Worm (Caenorhabditis elegans) whole organism, young adult: ENCODE data around the gene srw-73.

Experiments
- B0035.1 ChIP-seq: sonication (generic microtip); optimal IDR thresholded peaks from 2 replicates; lab custom pipeline; 2016; ENCODE audit warnings: missing genetic modification characterization, mild to moderate bottlenecking, missing compliant biosample characterization, missing genotype, missing genetic modification reagents
- B0336.3 ChIP-seq: fragments of 200-800 bp; sonication (Bioruptor generic); IDR thresholded peaks from 2 replicates; pipeline ENCODE4 v1.3.6; 2022; ENCODE audit warnings: missing genetic modification characterization, missing compliant biosample characterization
- C06A6.2 ChIP-seq: fragments of 200-800 bp; sonication (Bioruptor generic); conservative IDR thresholded peaks from 2 replicates; pipeline ENCODE4 v1.3.6; 2022; ENCODE audit warnings: missing genetic modification characterization, missing compliant biosample characterization
- C17E4.6 ChIP-seq: fragments of 200-800 bp; sonication (Bioruptor generic); IDR thresholded peaks from 2 replicates; pipeline ENCODE4 v1.3.6; 2022; ENCODE audit warnings: missing genetic modification reagents, missing genetic modification characterization, missing compliant biosample characterization
- D2030.7 ChIP-seq: fragments of 200-800 bp; sonication (Bioruptor generic); IDR thresholded peaks from 2 replicates; pipeline ENCODE4 v1.3.6; 2022; ENCODE audit warnings: missing genetic modification reagents, missing genetic modification characterization, missing compliant biosample characterization
- F39B2.1 ChIP-seq: fragments of 200-800 bp; sonication (Bioruptor generic); IDR thresholded peaks from 2 replicates; pipeline ENCODE4 v1.3.6; 2022; ENCODE audit warnings: missing genetic modification reagents, missing genetic modification characterization, missing compliant biosample characterization
- F49E8.2 ChIP-seq: sonication (generic microtip); optimal IDR thresholded peaks from 3 replicates; lab custom pipeline; 2017; ENCODE audit warnings: missing genetic modification characterization, mild to moderate bottlenecking, missing compliant biosample characterization, antibody characterized with exemption, moderate library complexity; ENCODE audit not compliant: insufficient read depth
- F55B11.4 ChIP-seq: sonication (generic microtip); optimal IDR thresholded peaks from 2 replicates; lab custom pipeline; 2016; ENCODE audit warnings: missing compliant biosample characterization, missing genetic modification characterization, borderline replicate concordance; ENCODE audit not compliant: insufficient read depth
- T26A5.8 ChIP-seq: sonication (generic microtip); optimal IDR thresholded peaks from 2 replicates; lab custom pipeline; 2016; ENCODE audit warnings: missing genetic modification characterization, missing compliant biosample characterization
- Y53F4B.3 ChIP-seq: fragments of 200-800 bp; sonication (Bioruptor generic); IDR thresholded peaks from 2 replicates; pipeline ENCODE4 v1.3.6; 2022; ENCODE audit warnings: missing genetic modification reagents, missing genetic modification characterization, missing compliant biosample characterization
- Y67H2A.10 ChIP-seq: fragments of 200-800 bp; sonication (Bioruptor generic); conservative IDR thresholded peaks from 2 replicates; pipeline ENCODE4 v1.3.6; 2022; ENCODE audit warnings: missing genetic modification reagents, missing genetic modification characterization, missing compliant biosample characterization
- Y79H2A.3 ChIP-seq: fragments of 200-800 bp; sonication (Bioruptor generic); conservative IDR thresholded peaks from 2 replicates; pipeline ENCODE4 v1.3.6; 2022; ENCODE audit warnings: missing genetic modification reagents, missing genetic modification characterization, missing compliant biosample characterization
- ZK185.1 ChIP-seq: sonication (generic microtip); optimal IDR thresholded peaks from 2 replicates; lab custom pipeline; 2016; ENCODE audit warnings: mild to moderate bottlenecking, missing genetic modification characterization, missing compliant biosample characterization; ENCODE audit not compliant: poor library complexity, severe bottlenecking
- ama-1 ChIP-seq, 3 experiments: fragments of 150-350 bp in 1 of 3; sonication (generic microtip) in 2 of 3; optimal IDR thresholded peaks; 2 replicates each; lab custom pipeline; 2014 to 2018; ENCODE audit warnings: missing biosample characterization in 2 of 3, missing genetic modification characterization in 2 of 3, missing genetic modification reagents in 2 of 3
- atf-7 ChIP-seq: sonication (generic microtip); optimal IDR thresholded peaks from 2 replicates; lab custom pipeline; 2017; ENCODE audit warnings: mild to moderate bottlenecking, missing genetic modification characterization, missing compliant biosample characterization
- attf-5 ChIP-seq: fragments of 200-800 bp; sonication (Bioruptor generic); optimal IDR thresholded peaks from 2 replicates; lab custom pipeline; 2018; ENCODE audit warnings: mild to moderate bottlenecking, missing genetic modification characterization, missing compliant biosample characterization
- bed-1 ChIP-seq: fragments of 200-800 bp; sonication (Bioruptor generic); IDR thresholded peaks from 2 replicates; pipeline ENCODE4 v1.3.6; 2022; ENCODE audit warnings: missing genetic modification reagents, missing genetic modification characterization, missing compliant biosample characterization
- ceh-27 ChIP-seq: fragments of 200-800 bp; sonication (Bioruptor generic); optimal IDR thresholded peaks from 2 replicates; lab custom pipeline; 2018; ENCODE audit warnings: mild to moderate bottlenecking, missing genetic modification characterization, moderate library complexity, missing compliant biosample characterization
- chd-7 ChIP-seq: sonication (generic microtip); optimal IDR thresholded peaks from 2 replicates; lab custom pipeline; 2016; ENCODE audit warnings: mild to moderate bottlenecking, missing genetic modification characterization, moderate library complexity, missing compliant biosample characterization
- dpff-1 ChIP-seq: sonication (generic microtip); optimal IDR thresholded peaks from 2 replicates; lab custom pipeline; 2017; ENCODE audit warnings: mild to moderate bottlenecking, missing genetic modification characterization, missing compliant biosample characterization
- efl-1 ChIP-seq: fragments of 150-350 bp; optimal IDR thresholded peaks from 2 replicates; lab custom pipeline; 2014; ENCODE audit warnings: missing biosample characterization, missing genetic modification reagents, missing genetic modification characterization
- egl-18 ChIP-seq: fragments of 200-800 bp; sonication (Bioruptor generic); IDR thresholded peaks from 2 replicates; pipeline ENCODE4 v1.3.6; 2022; ENCODE audit warnings: missing genetic modification reagents, missing genetic modification characterization, missing compliant biosample characterization
- egrh-3 ChIP-seq: fragments of 200-800 bp; sonication (Bioruptor generic); IDR thresholded peaks from 2 replicates; pipeline ENCODE4 v1.3.6; 2022; ENCODE audit warnings: missing genetic modification reagents, missing genetic modification characterization, missing compliant biosample characterization
- ets-4 ChIP-seq: fragments of 200-800 bp; sonication (Bioruptor generic); optimal IDR thresholded peaks from 2 replicates; lab custom pipeline; 2018; ENCODE audit warnings: mild to moderate bottlenecking, missing genetic modification characterization, missing compliant biosample characterization
- fkh-3 ChIP-seq: sonication (generic microtip); optimal IDR thresholded peaks from 2 replicates; lab custom pipeline; 2016; ENCODE audit warnings: mild to moderate bottlenecking, missing genetic modification characterization, missing compliant biosample characterization
- lin-26 ChIP-seq: fragments of 200-800 bp; sonication (Bioruptor generic); IDR thresholded peaks from 2 replicates; pipeline ENCODE4 v1.3.6; 2022; ENCODE audit warnings: missing genetic modification reagents, missing genetic modification characterization, missing compliant biosample characterization
- madf-10 ChIP-seq: sonication (generic microtip); optimal IDR thresholded peaks from 2 replicates; lab custom pipeline; 2016; ENCODE audit warnings: mild to moderate bottlenecking, missing genetic modification characterization, missing compliant biosample characterization
- madf-3 ChIP-seq: fragments of 200-800 bp; sonication (Bioruptor generic); IDR thresholded peaks from 2 replicates; pipeline ENCODE4 v1.3.6; 2022; ENCODE audit warnings: missing genetic modification reagents, missing genetic modification characterization, missing compliant biosample characterization
- mel-28 ChIP-seq: sonication (generic microtip); optimal IDR thresholded peaks from 2 replicates; lab custom pipeline; 2016; ENCODE audit warnings: borderline replicate concordance, mild to moderate bottlenecking, missing genetic modification characterization, missing compliant biosample characterization
- nhr-179 ChIP-seq: sonication (generic microtip); optimal IDR thresholded peaks from 2 replicates; lab custom pipeline; 2016; ENCODE audit warnings: mild to moderate bottlenecking, missing genetic modification characterization, missing compliant biosample characterization
- nhr-27 ChIP-seq: fragments of 200-800 bp; sonication (Bioruptor generic); optimal IDR thresholded peaks from 2 replicates; lab custom pipeline; 2018; ENCODE audit warnings: mild to moderate bottlenecking, missing genetic modification characterization, moderate library complexity, missing compliant biosample characterization
- nhr-90 ChIP-seq: sonication (generic microtip); optimal IDR thresholded peaks from 2 replicates; lab custom pipeline; 2016; ENCODE audit warnings: missing genotype, mild to moderate bottlenecking, missing genetic modification characterization, missing compliant biosample characterization
- pbrm-1 ChIP-seq: fragments of 200-800 bp; sonication (Bioruptor generic); IDR thresholded peaks from 2 replicates; pipeline ENCODE4 v1.3.6; 2022; ENCODE audit warnings: missing genetic modification reagents, missing genetic modification characterization, missing compliant biosample characterization
- rcor-1 ChIP-seq: fragments of 200-800 bp; sonication (Bioruptor generic); IDR thresholded peaks from 2 replicates; pipeline ENCODE4 v1.3.6; 2022; ENCODE audit warnings: missing genetic modification reagents, missing genetic modification characterization, missing compliant biosample characterization
- snpc-1.1 ChIP-seq: sonication (generic microtip); optimal IDR thresholded peaks from 2 replicates; lab custom pipeline; 2017; ENCODE audit warnings: missing genetic modification characterization, mild to moderate bottlenecking, missing compliant biosample characterization, antibody characterized with exemption, moderate library complexity, missing genotype, missing genetic modification reagents; ENCODE audit not compliant: insufficient read depth
- snpc-1.3 ChIP-seq: sonication (generic microtip); optimal IDR thresholded peaks from 2 replicates; lab custom pipeline; 2017; ENCODE audit warnings: missing genetic modification characterization, mild to moderate bottlenecking, missing compliant biosample characterization, antibody characterized with exemption, moderate library complexity, missing genotype, missing genetic modification reagents; ENCODE audit not compliant: insufficient read depth
- snpc-3.4 ChIP-seq: sonication (generic microtip); optimal IDR thresholded peaks from 2 replicates; lab custom pipeline; 2017; ENCODE audit warnings: missing genetic modification characterization, mild to moderate bottlenecking, missing compliant biosample characterization, antibody characterized with exemption, moderate library complexity, missing genotype, missing genetic modification reagents
- unc-62 ChIP-seq: fragments of 150-350 bp; optimal IDR thresholded peaks from 2 replicates; lab custom pipeline; 2014; ENCODE audit warnings: missing biosample characterization, missing genetic modification reagents, missing genetic modification characterization
- zfh-2 ChIP-seq: fragments of 200-800 bp; sonication (Bioruptor generic); conservative IDR thresholded peaks from 2 replicates; pipeline ENCODE4 v1.3.6; 2022; ENCODE audit warnings: missing genetic modification reagents, missing genetic modification characterization, missing compliant biosample characterization
- ztf-18 ChIP-seq: sonication (generic microtip); optimal IDR thresholded peaks from 2 replicates; lab custom pipeline; 2016; ENCODE audit warnings: missing genotype, mild to moderate bottlenecking, missing genetic modification characterization, missing compliant biosample characterization
- ztf-22 ChIP-seq: fragments of 200-800 bp; sonication (Bioruptor generic); optimal IDR thresholded peaks from 2 replicates; lab custom pipeline; 2018; ENCODE audit warnings: mild to moderate bottlenecking, missing genetic modification characterization, moderate library complexity, missing compliant biosample characterization
- ztf-25 ChIP-seq: fragments of 200-800 bp; sonication (Bioruptor generic); IDR thresholded peaks from 2 replicates; pipeline ENCODE4 v1.3.6; 2022; ENCODE audit warnings: missing genetic modification reagents, missing genetic modification characterization, missing compliant biosample characterization
- ztf-26 ChIP-seq: sonication (generic microtip); optimal IDR thresholded peaks from 2 replicates; lab custom pipeline; 2017; ENCODE audit warnings: missing genetic modification characterization, missing compliant biosample characterization
- ztf-28 ChIP-seq: fragments of 200-800 bp; sonication (Bioruptor generic); IDR thresholded peaks from 2 replicates; pipeline ENCODE4 v1.3.6; 2022; ENCODE audit warnings: missing genetic modification reagents, missing genetic modification characterization, missing compliant biosample characterization
- ztf-6 ChIP-seq: fragments of 200-800 bp; sonication (Bioruptor generic); IDR thresholded peaks from 2 replicates; pipeline ENCODE4 v1.3.6; 2022; ENCODE audit warnings: missing genetic modification reagents, missing genetic modification characterization, missing compliant biosample characterization

srw-73 gene

DNA sequence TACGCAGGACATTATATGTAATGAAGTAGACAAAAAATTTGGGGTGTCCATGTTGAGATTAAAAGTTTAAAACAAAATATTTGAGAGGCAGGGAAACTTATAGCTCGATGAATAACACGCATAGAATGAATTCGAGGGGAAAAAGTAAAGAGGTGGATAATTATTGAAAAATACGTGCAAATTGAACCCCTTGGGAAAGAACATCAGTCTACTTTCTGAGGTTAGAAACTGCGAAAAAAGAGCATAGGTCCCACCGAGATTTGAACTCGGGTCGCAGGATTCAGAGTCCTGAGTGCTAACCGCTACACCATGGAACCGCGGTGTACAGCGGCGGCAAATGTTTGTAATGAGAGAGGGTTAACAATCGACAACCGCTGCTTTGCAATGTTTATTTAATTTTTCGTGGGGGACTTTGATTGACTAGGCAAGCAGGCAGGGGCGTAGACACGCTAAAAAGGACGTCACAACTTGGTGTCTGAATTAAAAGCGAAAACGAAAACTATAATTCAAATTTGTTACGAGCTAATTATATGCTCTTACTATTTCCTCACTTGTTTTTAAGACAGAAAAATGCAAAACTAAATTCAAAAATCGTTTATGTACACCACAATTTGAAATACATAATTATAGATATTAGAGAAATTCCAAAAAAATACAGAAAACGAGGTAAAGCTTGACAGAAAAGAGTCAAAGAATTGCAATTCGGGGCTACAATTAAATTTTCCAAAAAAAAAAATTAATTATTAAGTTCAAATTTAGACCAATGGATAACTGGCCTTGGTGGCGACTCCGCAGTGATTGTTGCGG lies 3.9 kb upstream of the srw-73 start, which contains the start of gene srh-269 (continued):
- TF ChIP-seq ztf-6 (GFP tag; lab: Robert Waterston, UW), result 0 out of 2 replicates have a peak, but pooled peaks have one; percentile 6
- no peak for TF ChIP-seq Y53F4B.3 (GFP tag; lab: Robert Waterston, UW)
- peak; percentile 95 for TF ChIP-seq fkh-3
- no peak for TF ChIP-seq F39B2.1
- peak; percentile 72 for TF ChIP-seq snpc-3.4
- TF ChIP-seq zfh-2, result peak; percentile 46; the same call in 1 of the 2 replicates
- TF ChIP-seq C17E4.6 (GFP tag; lab: Robert Waterston, UW), result peak; percentile 64; the same call in 1 of the 2 replicates
- TF ChIP-seq ztf-18, result peak; percentile 63
- peak; percentile 90 for TF ChIP-seq ztf-25 (GFP tag; lab: Robert Waterston, UW)
- peak; percentile 69 for TF ChIP-seq rcor-1 (GFP tag; lab: Robert Waterston, UW)
- peak; percentile 74 for TF ChIP-seq ZK185.1 (tag; lab: Kevin White, UChicago)
- TF ChIP-seq D2030.7 (GFP tag; lab: Robert Waterston, UW), result peak; percentile 68
- no peak for TF ChIP-seq bed-1 (GFP tag; lab: Robert Waterston, UW)
- peak; percentile 90 for TF ChIP-seq atf-7
- TF ChIP-seq ztf-26 (tag; lab: Kevin White, UChicago), result peak; percentile 81
- peak; percentile 76 for TF ChIP-seq madf-10
- no peak for TF ChIP-seq nhr-179
- peak; percentile 85 for TF ChIP-seq madf-3 (GFP tag; lab: Robert Waterston, UW)
- peak; percentile 72 for TF ChIP-seq snpc-1.3 (tag; lab: Kevin White, UChicago)
- peak; percentile 64 for TF ChIP-seq nhr-90
- peak; percentile 56 for TF ChIP-seq ceh-27
- TF ChIP-seq ama-1 (optimal IDR thresholded peaks at IDR 0.05; lab: Kevin White, UChicago), result peak; percentile 79
- peak in 1 of 2 experiments; percentile 54 for TF ChIP-seq ama-1 (GFP tag; optimal IDR thresholded peaks at IDR 0.05; lab: Kevin White, UChicago)
- TF ChIP-seq F55B11.4 (tag; lab: Kevin White, UChicago), result no peak
- TF ChIP-seq nhr-27 (tag; lab: Kevin White, UChicago), result no peak
- TF ChIP-seq B0035.1 (tag; lab: Kevin White, UChicago), result peak; percentile 76
- peak; percentile 32 for TF ChIP-seq egrh-3
- TF ChIP-seq B0336.3 (GFP tag; lab: Robert Waterston, UW), result peak; percentile 92
- TF ChIP-seq snpc-1.1, result peak; percentile 67
- TF ChIP-seq egl-18 (GFP tag; lab: Robert Waterston, UW), result no peak
- TF ChIP-seq T26A5.8 (tag; lab: Kevin White, UChicago), result peak; percentile 75
- peak; percentile 13 for TF ChIP-seq mel-28 (tag; lab: Kevin White, UChicago)
- TF ChIP-seq Y67H2A.10 (GFP tag; lab: Robert Waterston, UW), result peak; percentile 60; the same call in 1 of the 2 replicates
- peak; percentile 6 for TF ChIP-seq dpff-1 (tag; lab: Kevin White, UChicago)
- peak; percentile 76; the same call in 1 of the 2 replicates for TF ChIP-seq ztf-28
- no peak for TF ChIP-seq Y79H2A.3
- peak; percentile 91 for TF ChIP-seq lin-26 (GFP tag; lab: Robert Waterston, UW)
- TF ChIP-seq ztf-22 (GFP tag; lab: Kevin White, UChicago), result no peak
- TF ChIP-seq unc-62 (GFP tag; lab: Kevin White, UChicago), result no peak
- peak; percentile 77 for TF ChIP-seq C06A6.2 (GFP tag; lab: Robert Waterston, UW)
- TF ChIP-seq pbrm-1 (GFP tag; lab: Robert Waterston, UW), result peak; percentile 86
- peak; percentile 91 for TF ChIP-seq ets-4 (GFP tag; lab: Kevin White, UChicago)
- TF ChIP-seq efl-1 (GFP tag; lab: Kevin White, UChicago), result no peak
- peak; percentile 93 for TF ChIP-seq chd-7 (tag; lab: Kevin White, UChicago)
- TF ChIP-seq F49E8.2 (tag; lab: Kevin White, UChicago), result peak; percentile 29
- peak; percentile 53 for TF ChIP-seq attf-5 (GFP tag; lab: Kevin White, UChicago)
